Worm (Caenorhabditis elegans): ENCODE measurements around the gene B0432.10.

Gene B0432.10

ce11 chrII:263563-263962 lies 22.5 kb downstream of the B0432.10 start, which contains the start of gene scc-2:
Gene scc-2 (minus strand): TSS chrII:263663.
- no peak for TF ChIP-seq him-1 (tag; optimal IDR thresholded peaks at IDR 0.05)
- TF ChIP-seq W03F9.2 (tag; optimal IDR thresholded peaks at IDR 0.05): no peak
- no peak for TF ChIP-seq dao-5 (tag; optimal IDR thresholded peaks at IDR 0.05)

- TF ChIP-seq dao-5 (tag; optimal IDR thresholded peaks at IDR 0.05) (no peak), W03F9.2 (tag; optimal IDR thresholded peaks at IDR 0.05) (no peak)
Observed at ce11 chrII:257519-257918, 28.6 kb downstream of the B0432.10 start, which contains the start of gene cat-2. Gene cat-2 (plus strand): TSS chrII:257819.

- TF ChIP-seq dao-5 (tag; optimal IDR thresholded peaks at IDR 0.05) (peak; percentile 32), him-1 (tag; optimal IDR thresholded peaks at IDR 0.05) (peak; percentile 49), W03F9.2 (tag; optimal IDR thresholded peaks at IDR 0.05) (peak; percentile 93)
Observed at ce11 chrII:255124-255523, 31.0 kb downstream of the B0432.10 start.

- TF ChIP-seq him-1 (tag; optimal IDR thresholded peaks at IDR 0.05) (no peak), dao-5 (tag; optimal IDR thresholded peaks at IDR 0.05) (no peak), W03F9.2 (tag; optimal IDR thresholded peaks at IDR 0.05) (no peak)
Observed at ce11 chrII:247736-248135, 38.3 kb downstream of the B0432.10 start.

- TF ChIP-seq W03F9.2 (tag; optimal IDR thresholded peaks at IDR 0.05) (no peak), him-1 (tag; optimal IDR thresholded peaks at IDR 0.05) (no peak), dao-5 (tag; optimal IDR thresholded peaks at IDR 0.05) (no peak)
Observed at ce11 chrII:240043-240442, 46.0 kb downstream of the B0432.10 start.

- TF ChIP-seq dao-5 (tag; optimal IDR thresholded peaks at IDR 0.05) (no peak), W03F9.2 (tag; optimal IDR thresholded peaks at IDR 0.05) (no peak), him-1 (tag; optimal IDR thresholded peaks at IDR 0.05) (no peak)
Observed at ce11 chrII:237721-238120, 48.4 kb downstream of the B0432.10 start, which contains the start of gene laat-1. Gene laat-1 (minus strand): TSS chrII:237821.
